Fruit fly (Drosophila melanogaster) whole organism, embryonic: ENCODE measurements around the gene CG15515.

Experiments used
- Asciz ChIP-seq: fragments of 200-800 bp; sonication (Bioruptor generic); optimal IDR thresholded peaks from 2 replicates; lab custom pipeline; 2017; ENCODE audit warnings: missing biosample characterization, mild to moderate bottlenecking, missing genetic modification characterization, missing genetic modification reagents
- Bteb2 ChIP-seq: fragments of 200-800 bp; sonication (Bioruptor generic); optimal IDR thresholded peaks from 2 replicates; lab custom pipeline; 2016; ENCODE audit warnings: missing biosample characterization, missing genetic modification characterization
- CG10267 ChIP-seq: fragments of 200-800 bp; sonication (Bioruptor generic); optimal IDR thresholded peaks from 2 replicates; lab custom pipeline; 2018; ENCODE audit warnings: missing biosample characterization, mild to moderate bottlenecking, missing genetic modification characterization, moderate library complexity
- CG11504 ChIP-seq: fragments of 200-800 bp; sonication (Bioruptor generic); optimal IDR thresholded peaks from 3 replicates; lab custom pipeline; 2019; ENCODE audit warnings: missing biosample characterization, mild to moderate bottlenecking, missing genetic modification characterization, moderate library complexity
- CG13287 ChIP-seq: fragments of 200-800 bp; sonication (Bioruptor generic); IDR thresholded peaks from 2 replicates; pipeline ENCODE4 v1.3.6; 2022; ENCODE audit warnings: missing biosample characterization, missing genetic modification characterization; ENCODE audit not compliant: partially characterized antibody
- CG14965 ChIP-seq: fragments of 200-800 bp; sonication (Bioruptor generic); optimal IDR thresholded peaks from 2 replicates; lab custom pipeline; 2016; ENCODE audit warnings: missing biosample characterization, missing genetic modification characterization, borderline replicate concordance
- CG15479 ChIP-seq: fragments of 200-800 bp; sonication (Bioruptor generic); optimal IDR thresholded peaks from 3 replicates; lab custom pipeline; 2019; ENCODE audit warnings: missing biosample characterization, mild to moderate bottlenecking, missing genetic modification characterization, moderate library complexity
- CG1647 ChIP-seq: fragments of 200-800 bp; sonication (Bioruptor generic); optimal IDR thresholded peaks from 3 replicates; lab custom pipeline; 2016; ENCODE audit warnings: missing biosample characterization, missing genetic modification characterization
- CG17829 ChIP-seq: fragments of 200-800 bp; optimal IDR thresholded peaks from 2 replicates; lab custom pipeline; 2019; ENCODE audit warnings: missing biosample characterization, mild to moderate bottlenecking, missing genetic modification characterization, moderate library complexity
- CG18011 ChIP-seq: fragments of 200-800 bp; sonication (Bioruptor generic); optimal IDR thresholded peaks from 2 replicates; lab custom pipeline; 2017; ENCODE audit warnings: missing biosample characterization, missing genetic modification characterization, mild to moderate bottlenecking, moderate library complexity, missing genotype
- CG2678 ChIP-seq: fragments of 200-800 bp; sonication (Bioruptor generic); optimal IDR thresholded peaks from 3 replicates; lab custom pipeline; 2019; ENCODE audit warnings: missing biosample characterization, mild to moderate bottlenecking, missing genetic modification characterization, moderate library complexity
- CG4360 ChIP-seq: fragments of 200-800 bp; sonication (Bioruptor generic); IDR thresholded peaks from 2 replicates; pipeline ENCODE4 v1.3.6; 2022; ENCODE audit warnings: missing biosample characterization, missing genetic modification characterization
- CG4617 ChIP-seq: fragments of 200-800 bp; sonication (Bioruptor generic); optimal IDR thresholded peaks from 3 replicates; lab custom pipeline; 2016; ENCODE audit warnings: missing biosample characterization, missing genetic modification characterization, borderline replicate concordance
- CG6175 ChIP-seq: fragments of 200-800 bp; sonication (Bioruptor generic); IDR thresholded peaks from 3 replicates; pipeline ENCODE4 v1.3.6; 2022; ENCODE audit warnings: missing biosample characterization, missing genetic modification characterization
- CG8765 ChIP-seq: fragments of 200-800 bp; sonication (Bioruptor generic); IDR thresholded peaks from 2 replicates; pipeline ENCODE4 v1.3.6; 2022; ENCODE audit warnings: missing biosample characterization, missing genetic modification characterization
- CTCF ChIP-seq: fragments of 200-800 bp; sonication (Bioruptor generic); optimal IDR thresholded peaks from 2 replicates; lab custom pipeline; 2017; ENCODE audit warnings: missing biosample characterization, mild to moderate bottlenecking, missing genetic modification characterization, moderate library complexity
- D19B ChIP-seq: fragments of 200-800 bp; sonication (Bioruptor generic); optimal IDR thresholded peaks from 2 replicates; lab custom pipeline; 2017; ENCODE audit warnings: missing biosample characterization, mild to moderate bottlenecking, missing genetic modification characterization
- Dp ChIP-seq: fragments of 200-800 bp; sonication (Bioruptor generic); optimal IDR thresholded peaks from 2 replicates; lab custom pipeline; 2018; ENCODE audit warnings: missing biosample characterization, mild to moderate bottlenecking, missing genetic modification characterization, moderate library complexity
- E2f2 ChIP-seq: fragments of 200-800 bp; sonication (Bioruptor generic); IDR thresholded peaks from 2 replicates; pipeline ENCODE4 v1.3.6; 2022; ENCODE audit warnings: missing biosample characterization, missing genetic modification characterization
- HHEX ChIP-seq: fragments of 200-800 bp; sonication (Bioruptor generic); optimal IDR thresholded peaks from 3 replicates; lab custom pipeline; 2017; ENCODE audit warnings: missing biosample characterization, mild to moderate bottlenecking, missing genetic modification characterization, missing genetic modification reagents
- HLH54F ChIP-seq: fragments of 200-800 bp; sonication (Bioruptor generic); optimal IDR thresholded peaks from 3 replicates; lab custom pipeline; 2016; ENCODE audit warnings: missing biosample characterization, missing genetic modification characterization
- Meics ChIP-seq: fragments of 200-800 bp; sonication (Bioruptor generic); optimal IDR thresholded peaks from 2 replicates; lab custom pipeline; 2017; ENCODE audit warnings: missing biosample characterization, mild to moderate bottlenecking, missing genetic modification characterization
- Myb ChIP-seq: fragments of 200-800 bp; sonication (Bioruptor generic); optimal IDR thresholded peaks from 2 replicates; lab custom pipeline; 2016; ENCODE audit warnings: missing biosample characterization, missing genetic modification characterization
- Nf-YB ChIP-seq: fragments of 200-800 bp; sonication (Bioruptor generic); optimal IDR thresholded peaks from 3 replicates; lab custom pipeline; 2019; ENCODE audit warnings: missing biosample characterization, mild to moderate bottlenecking, missing genetic modification characterization, moderate library complexity
- Ptx1 ChIP-seq: fragments of 200-800 bp; sonication (Bioruptor generic); IDR thresholded peaks from 2 replicates; pipeline ENCODE4 v1.3.6; 2022; ENCODE audit warnings: missing biosample characterization, missing genetic modification characterization
- Rfx ChIP-seq: fragments of 200-800 bp; sonication (Bioruptor generic); IDR thresholded peaks from 2 replicates; pipeline ENCODE4 v1.3.6; 2022; ENCODE audit warnings: missing biosample characterization, missing genetic modification characterization
- ac ChIP-seq: fragments of 200-800 bp; sonication (Bioruptor generic); optimal IDR thresholded peaks from 3 replicates; lab custom pipeline; 2017; ENCODE audit warnings: missing biosample characterization, mild to moderate bottlenecking, missing genetic modification characterization
- cas ChIP-seq: fragments of 200-800 bp; sonication (Bioruptor generic); IDR thresholded peaks from 2 replicates; pipeline ENCODE4 v1.3.6; 2022; ENCODE audit warnings: missing biosample characterization, missing genetic modification characterization
- chinmo ChIP-seq: fragments of 200-800 bp; sonication (Bioruptor generic); IDR thresholded peaks from 4 replicates; pipeline ENCODE4 v1.3.6; 2022; ENCODE audit warnings: missing biosample characterization, missing genetic modification characterization; ENCODE audit not compliant: partially characterized antibody
- dm ChIP-seq: fragments of 200-800 bp; sonication (Bioruptor generic); optimal IDR thresholded peaks from 3 replicates; lab custom pipeline; 2016; ENCODE audit warnings: missing biosample characterization, missing genetic modification characterization
- ewg ChIP-seq: fragments of 200-800 bp; sonication (Bioruptor generic); optimal IDR thresholded peaks from 3 replicates; lab custom pipeline; 2017; ENCODE audit warnings: mild to moderate bottlenecking, missing biosample characterization, missing genetic modification reagents, missing genetic modification characterization
- fd64A ChIP-seq: fragments of 200-800 bp; sonication (Bioruptor generic); optimal IDR thresholded peaks from 3 replicates; lab custom pipeline; 2018; ENCODE audit warnings: missing biosample characterization, mild to moderate bottlenecking, missing genetic modification characterization
- fd96Cb ChIP-seq: fragments of 200-800 bp; sonication (Bioruptor generic); optimal IDR thresholded peaks from 2 replicates; lab custom pipeline; 2018; ENCODE audit warnings: missing biosample characterization, mild to moderate bottlenecking, missing genetic modification characterization, moderate library complexity
- hb ChIP-seq: fragments of 200-800 bp; sonication (Bioruptor generic); IDR thresholded peaks from 3 replicates; pipeline ENCODE4 v1.3.6; 2022; ENCODE audit warnings: missing biosample characterization, missing genetic modification characterization; ENCODE audit not compliant: partially characterized antibody
- lbe ChIP-seq: fragments of 200-800 bp; sonication (Bioruptor generic); optimal IDR thresholded peaks from 2 replicates; lab custom pipeline; 2016; ENCODE audit warnings: missing biosample characterization, mild to moderate bottlenecking, missing genetic modification characterization
- luna ChIP-seq: fragments of 200-800 bp; sonication (Bioruptor generic); optimal IDR thresholded peaks from 2 replicates; lab custom pipeline; 2016; ENCODE audit warnings: missing biosample characterization, missing genetic modification characterization
- otp ChIP-seq: fragments of 200-800 bp; sonication (Bioruptor generic); IDR thresholded peaks from 3 replicates; pipeline ENCODE4, ENCODE4 v1.3.6; 2022; ENCODE audit warnings: missing biosample characterization, missing genetic modification characterization
- pan ChIP-seq, 4 experiments: fragments of >200 bp in 3 of 4; fragments of 200-800 bp in 1 of 4; sonication (Bioruptor generic) in 1 of 4; optimal IDR thresholded peaks in 3 of 4; IDR thresholded peaks in 1 of 4; 2 replicates each; pipeline versions ENCODE4 v1.3.6 to Lab custom; 2017 to 2022; ENCODE audit warnings: missing biosample characterization in 2 of 4, missing genetic modification characterization in 2 of 4, mixed read lengths in 1 of 4
- psq ChIP-seq: fragments of 200-800 bp; sonication (Bioruptor generic); optimal IDR thresholded peaks from 2 replicates; lab custom pipeline; 2017; ENCODE audit warnings: missing biosample characterization, missing genetic modification characterization
- pzg ChIP-seq: fragments of 200-800 bp; sonication (Bioruptor generic); optimal IDR thresholded peaks from 3 replicates; lab custom pipeline; 2018; ENCODE audit warnings: missing biosample characterization, mild to moderate bottlenecking, missing genetic modification characterization, moderate library complexity
- repo ChIP-seq: fragments of 200-800 bp; sonication (Bioruptor generic); optimal IDR thresholded peaks from 2 replicates; lab custom pipeline; 2016; ENCODE audit warnings: missing biosample characterization, missing genetic modification characterization
- ro ChIP-seq: fragments of 200-800 bp; sonication (Bioruptor generic); IDR thresholded peaks from 2 replicates; pipeline ENCODE4 v1.3.6; 2022; ENCODE audit warnings: missing biosample characterization, missing genetic modification characterization
- scrt ChIP-seq: fragments of 200-800 bp; sonication (Bioruptor generic); optimal IDR thresholded peaks from 2 replicates; lab custom pipeline; 2018; ENCODE audit warnings: missing biosample characterization, mild to moderate bottlenecking, missing genetic modification characterization, moderate library complexity
- sens-2 ChIP-seq: fragments of 200-800 bp; sonication (Bioruptor generic); IDR thresholded peaks from 2 replicates; pipeline ENCODE4 v1.3.6; 2022; ENCODE audit warnings: missing biosample characterization, missing genetic modification characterization
- tna ChIP-seq: fragments of 200-800 bp; sonication (Bioruptor generic); IDR thresholded peaks from 2 replicates; pipeline ENCODE4 v1.3.6; 2022; ENCODE audit warnings: missing biosample characterization, missing genetic modification characterization; ENCODE audit not compliant: partially characterized antibody
- zfh1 ChIP-seq: fragments of 200-800 bp; sonication (Bioruptor generic); IDR thresholded peaks from 3 replicates; pipeline ENCODE4 v1.3.6; 2022; ENCODE audit warnings: missing biosample characterization, missing genetic modification characterization

The CG15515 gene

DNA sequence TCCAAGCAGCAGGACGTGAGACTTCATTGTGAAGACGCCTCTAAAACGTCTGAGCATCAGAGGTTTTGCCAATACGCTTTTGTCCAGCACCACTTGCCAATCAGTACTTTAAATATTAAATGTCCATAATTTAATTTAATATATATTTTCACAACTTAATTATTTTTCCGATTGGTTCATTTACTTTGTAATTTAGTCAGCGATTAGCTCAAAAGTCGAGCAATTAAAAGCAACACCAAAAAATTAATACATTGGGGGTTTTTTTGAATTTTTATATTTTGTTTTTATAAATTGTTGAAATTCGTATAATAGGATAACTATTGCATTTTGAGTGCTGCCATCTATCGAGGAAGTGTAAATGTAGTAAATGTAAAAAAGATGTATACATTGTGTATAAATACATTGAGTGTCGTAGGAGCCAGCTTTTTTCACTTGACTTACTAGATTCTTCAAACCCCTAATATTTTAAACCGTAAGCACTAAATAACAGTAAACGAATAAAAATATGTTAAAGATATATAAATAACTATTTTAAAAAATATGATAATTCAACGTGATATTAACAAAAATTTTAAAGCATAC, 1.4 kb upstream of the CG15515 start, which contains the start of gene CG15517 (continued):
- TF ChIP-seq repo (GFP tag; lab: Kevin White, UChicago) (no peak), sens-2 (no peak)

DNA sequence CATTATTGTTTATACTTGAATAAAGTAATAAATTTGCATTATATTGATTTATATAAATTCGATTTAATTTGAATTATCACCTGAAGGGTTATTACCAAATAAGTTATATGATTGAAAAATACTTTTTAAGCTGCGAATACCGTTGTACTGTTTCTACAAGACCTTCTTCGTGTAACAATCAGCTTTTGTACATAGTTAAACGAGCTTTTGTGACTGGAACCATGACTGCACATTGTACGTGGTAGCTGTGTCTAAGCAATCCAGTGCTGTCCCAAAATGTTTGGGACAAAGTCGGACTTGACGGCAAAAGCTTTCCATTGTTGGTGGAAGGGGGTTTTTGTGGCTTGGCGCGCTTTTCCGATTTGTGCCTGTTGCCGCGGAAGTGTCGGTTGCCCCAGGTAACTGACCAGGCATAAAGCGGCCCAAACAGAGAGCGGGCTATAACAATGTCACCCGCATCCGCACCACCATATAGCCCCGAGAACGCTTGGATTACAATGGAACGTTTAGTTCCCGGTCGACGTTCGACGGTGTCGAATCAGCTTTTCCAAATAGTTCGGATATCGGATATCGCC, 2.4 kb downstream of the CG15515 start, which contains the start of gene CG31036:
CG31036 (plus strand) TSS at position 507 of the 575 bp plus-strand sequence.
- TF ChIP-seq CG11504 (tag; lab: Kevin White, UChicago) (peak; percentile 48), tna (GFP tag; lab: Robert Waterston, UW) (no peak), ac (GFP tag; lab: Kevin White, UChicago) (no peak), CG15479 (GFP tag; lab: Kevin White, UChicago) (no peak), ro (GFP tag; lab: Robert Waterston, UW) (no peak), CG6175 (GFP tag; lab: Robert Waterston, UW) (no peak), HLH54F (GFP tag; lab: Kevin White, UChicago) (no peak), Nf-YB (no peak), zfh1 (no peak), CG2678 (no peak), chinmo (0 out of 4 replicates have a peak, but pooled peaks have one; percentile 53), CTCF (GFP tag; lab: Kevin White, UChicago) (peak; percentile 79), pan (optimal IDR thresholded peaks at IDR 0.05; lab: Kevin White, UChicago) (no peak), pan (GFP tag; optimal IDR thresholded peaks at IDR 0.05 in 1 of 2, IDR thresholded peaks at IDR 0.05 in 1 of 2) (no peak), Asciz (GFP tag; lab: Kevin White, UChicago) (no peak), fd64A (no peak), ewg (GFP tag; lab: Kevin White, UChicago) (peak; percentile 20), dm (GFP tag; lab: Kevin White, UChicago) (no peak), CG18011 (peak; percentile 96), CG1647 (GFP tag; lab: Kevin White, UChicago) (no peak), Rfx (peak; percentile 67; the same call in 1 of the 2 replicates), CG8765 (no peak), Dp (GFP tag; lab: Kevin White, UChicago) (peak; percentile 35), CG13287 (GFP tag; lab: Robert Waterston, UW) (peak; percentile 35; the same call in 1 of the 2 replicates), E2f2 (GFP tag; lab: Robert Waterston, UW) (peak; percentile 48), Myb (GFP tag; lab: Kevin White, UChicago) (peak; percentile 40), otp (GFP tag; lab: Robert Waterston, UW) (no peak), Meics (GFP tag; lab: Kevin White, UChicago) (no peak), lbe (no peak), CG4617 (no peak), D19B (GFP tag; lab: Kevin White, UChicago) (peak; percentile 64), CG4360 (GFP tag; lab: Robert Waterston, UW) (no peak), Ptx1 (no peak), cas (GFP tag; lab: Robert Waterston, UW) (no peak), HHEX (no peak), psq (GFP tag; lab: Kevin White, UChicago) (no peak), Bteb2 (GFP tag; lab: Kevin White, UChicago) (no peak), CG17829 (tag; lab: Kevin White, UChicago) (no peak), CG14965 (GFP tag; lab: Kevin White, UChicago) (no peak), fd96Cb (tag; lab: Kevin White, UChicago) (no peak), pzg (GFP tag; lab: Kevin White, UChicago) (peak; percentile 20), luna (no peak), CG10267 (tag; lab: Kevin White, UChicago) (no peak), hb (GFP tag; lab: Robert Waterston, UW) (no peak), scrt (peak; percentile 53)
